Worm (Caenorhabditis elegans) whole organism, early embryonic: ENCODE measurements around the gene srx-41.

Source experiments
- aly-1 ChIP-seq: sonication (generic microtip); optimal IDR thresholded peaks from 2 replicates; lab custom pipeline; 2016; ENCODE audit warnings: missing genetic modification characterization, missing compliant biosample characterization
- ama-1 ChIP-seq: fragments of 150-350 bp; optimal IDR thresholded peaks from 2 replicates; lab custom pipeline; 2014
- flt-1 ChIP-seq: fragments of 200-800 bp; sonication (Bioruptor generic); IDR thresholded peaks from 2 replicates; pipeline ENCODE4 v1.3.6; 2022; ENCODE audit warnings: missing genetic modification characterization, missing compliant biosample characterization
- hmg-4 ChIP-seq: fragments of 200-800 bp; sonication (Bioruptor generic); optimal IDR thresholded peaks from 2 replicates; lab custom pipeline; 2018; ENCODE audit warnings: mild to moderate bottlenecking, missing genetic modification characterization, missing compliant biosample characterization
- pes-1 ChIP-seq: fragments of 200-800 bp; sonication (Bioruptor generic); IDR thresholded peaks from 2 replicates; pipeline ENCODE4 v1.3.6; 2022; ENCODE audit warnings: missing genetic modification reagents, missing genetic modification characterization, missing compliant biosample characterization
- sea-1 ChIP-seq: fragments of 200-800 bp; sonication (Bioruptor generic); conservative IDR thresholded peaks from 2 replicates; pipeline ENCODE4 v1.3.6; 2022; ENCODE audit warnings: missing genetic modification characterization, missing compliant biosample characterization
- tbx-37 ChIP-seq: fragments of 200-800 bp; sonication (Bioruptor generic); conservative IDR thresholded peaks from 2 replicates; pipeline ENCODE4 v1.3.6; 2022; ENCODE audit warnings: missing genetic modification reagents, missing genetic modification characterization, missing compliant biosample characterization

DNA sequence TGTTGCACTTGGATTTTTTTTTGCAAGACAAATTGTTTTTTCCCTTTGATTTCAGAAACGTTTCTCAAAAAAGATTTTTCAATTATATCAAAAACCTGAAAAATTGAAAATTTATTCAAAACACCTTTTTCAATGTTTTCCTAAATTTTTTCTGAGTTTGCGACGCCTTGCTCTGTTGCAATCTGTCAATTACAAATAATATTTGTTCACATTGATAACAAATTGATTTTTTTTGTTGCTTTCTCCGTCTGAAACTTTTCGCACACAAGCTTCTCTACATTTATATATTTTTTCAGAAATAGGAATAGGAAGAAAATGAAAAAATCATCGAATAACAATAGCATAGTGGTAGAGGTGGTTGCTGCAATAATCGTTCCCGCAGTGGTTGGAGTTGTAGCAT lies 31.5 kb upstream of the srx-41 start, which contains the start of gene Y39H10B.2:
- TF ChIP-seq flt-1 (GFP tag; lab: Robert Waterston, UW) (no peak), aly-1 (tag; lab: Kevin White, UChicago) (no peak), ama-1 (lab: Kevin White, UChicago) (no peak), hmg-4 (GFP tag; lab: Kevin White, UChicago) (no peak), pes-1 (no peak), sea-1 (GFP tag; lab: Robert Waterston, UW) (no peak), tbx-37 (GFP tag; lab: Robert Waterston, UW) (no peak)
